Worm (Caenorhabditis elegans): ENCODE results near the gene F55E10.4.

DNA sequence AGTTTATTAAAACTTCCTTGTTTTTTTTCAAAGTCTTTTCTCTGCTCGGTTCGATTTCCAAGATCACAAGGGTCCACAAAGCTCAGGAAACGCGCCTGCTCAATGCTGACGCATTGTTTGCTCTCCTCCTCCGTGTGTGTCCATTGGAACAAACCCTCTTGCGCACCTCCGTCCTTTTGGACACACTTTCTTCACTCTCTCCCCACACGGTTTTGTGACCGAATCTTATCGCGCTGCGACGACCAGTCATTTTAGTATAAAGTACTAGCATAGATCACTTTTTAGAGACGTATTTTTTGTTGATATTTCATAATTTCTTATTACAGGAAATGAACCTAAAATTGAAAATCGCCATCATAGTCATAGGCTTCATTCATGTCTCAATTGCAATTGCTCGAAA is 40.5 kb upstream of the F55E10.4 start:
- TF ChIP-seq sea-2 (GFP tag; IDR thresholded peaks at IDR 0.05) (no peak), madf-10 (tag; optimal IDR thresholded peaks at IDR 0.05) (peak; percentile 45), egrh-3 (GFP tag; IDR thresholded peaks at IDR 0.05) (no peak), F55B11.4 (tag; optimal IDR thresholded peaks at IDR 0.05; ENCODE audit: borderline replicate concordance, insufficient read depth) (no peak), nhr-80 (tag; optimal IDR thresholded peaks at IDR 0.05) (peak; percentile 95), F39B2.1 (GFP tag; IDR thresholded peaks at IDR 0.05) (no peak)
